Fruit fly (Drosophila melanogaster) whole organism, wandering third instar larva: ENCODE measurements around the gene SCCRO4.

Experiments
- Abd-B ChIP-seq: fragments of >200 bp; optimal IDR thresholded peaks from 2 replicates; lab custom pipeline; 2017; ENCODE audit warnings: missing biosample characterization, missing genetic modification characterization
- CG32264 ChIP-seq: fragments of 200-800 bp; sonication (Bioruptor generic); optimal IDR thresholded peaks from 2 replicates; lab custom pipeline; 2016; ENCODE audit warnings: missing biosample characterization, missing genetic modification characterization
- CG9705 ChIP-seq: fragments of 200-800 bp; sonication (Bioruptor generic); optimal IDR thresholded peaks from 2 replicates; lab custom pipeline; 2018; ENCODE audit warnings: missing biosample characterization, mild to moderate bottlenecking, missing genetic modification characterization
- CrebA ChIP-seq: fragments of 200-800 bp; sonication (Bioruptor generic); optimal IDR thresholded peaks from 2 replicates; lab custom pipeline; 2016; ENCODE audit warnings: missing biosample characterization, mild to moderate bottlenecking, missing genetic modification characterization, borderline replicate concordance
- Dfd ChIP-seq: fragments of >200 bp; optimal IDR thresholded peaks from 2 replicates; lab custom pipeline; 2017; ENCODE audit warnings: missing biosample characterization, missing genetic modification characterization
- Dif ChIP-seq: fragments of 200-275, 200-300 bp; sonication (Bioruptor generic); optimal IDR thresholded peaks from 2 replicates; lab custom pipeline; 2018; ENCODE audit warnings: missing biosample characterization, missing genetic modification characterization; ENCODE audit not compliant: partially characterized antibody
- GATAd ChIP-seq: sonication (Bioruptor generic); optimal IDR thresholded peaks from 2 replicates; lab custom pipeline; 2016; ENCODE audit warnings: missing biosample characterization, missing genetic modification characterization
- HLH106 ChIP-seq: fragments of 200-800 bp; optimal IDR thresholded peaks from 3 replicates; lab custom pipeline; 2019; ENCODE audit warnings: missing biosample characterization, mild to moderate bottlenecking, missing genetic modification characterization, moderate library complexity
- Hnf4 ChIP-seq: fragments of 200-800 bp; sonication (Bioruptor generic); optimal IDR thresholded peaks from 2 replicates; lab custom pipeline; 2016; ENCODE audit warnings: missing biosample characterization, mild to moderate bottlenecking, missing genetic modification characterization
- Hr78 ChIP-seq: fragments of >200 bp; optimal IDR thresholded peaks from 2 replicates; lab custom pipeline; 2017; ENCODE audit warnings: missing biosample characterization, missing genetic modification characterization
- Hr83 ChIP-seq: fragments of 200-300 bp; sonication (Bioruptor generic); optimal IDR thresholded peaks from 2 replicates; lab custom pipeline; 2016; ENCODE audit warnings: missing biosample characterization, mild to moderate bottlenecking, missing genetic modification characterization, moderate library complexity; ENCODE audit not compliant: poor library complexity, severe bottlenecking
- Jra ChIP-seq: sonication (Bioruptor generic); optimal IDR thresholded peaks from 2 replicates; lab custom pipeline; 2016; ENCODE audit warnings: missing biosample characterization, missing genetic modification characterization
- Mio ChIP-seq: sonication (Bioruptor generic); optimal IDR thresholded peaks from 2 replicates; lab custom pipeline; 2016; ENCODE audit warnings: missing biosample characterization, missing genetic modification characterization
- Myc ChIP-seq: fragments of >200 bp; optimal IDR thresholded peaks from 2 replicates; lab custom pipeline; 2017
- N ChIP-seq: fragments of >200 bp; optimal IDR thresholded peaks from 2 replicates; lab custom pipeline; 2018; ENCODE audit warnings: missing biosample characterization, missing external identifiers, missing genetic modification characterization
- OdsH ChIP-seq: fragments of 200-800 bp; sonication (Bioruptor generic); optimal IDR thresholded peaks from 2 replicates; lab custom pipeline; 2016; ENCODE audit warnings: missing biosample characterization, mild to moderate bottlenecking, missing genetic modification characterization
- Rel ChIP-seq, 2 experiments: fragments of 200-800 bp; sonication (Bioruptor generic) in 1 of 2; optimal IDR thresholded peaks; 2 replicates in 1 of 2; 3 replicates in 1 of 2; lab custom pipeline; 2016 to 2019; ENCODE audit warnings: mild to moderate bottlenecking in 2 of 2, missing biosample characterization in 2 of 2, missing genetic modification characterization in 2 of 2, moderate library complexity in 1 of 2
- Sp1 ChIP-seq: fragments of 200-800 bp; sonication (Bioruptor generic); optimal IDR thresholded peaks from 3 replicates; lab custom pipeline; 2019; ENCODE audit warnings: missing biosample characterization, mild to moderate bottlenecking, missing genetic modification characterization, moderate library complexity
- Vsx2 ChIP-seq: fragments of 200-300, 225-300 bp; sonication (Bioruptor generic); optimal IDR thresholded peaks from 2 replicates; lab custom pipeline; 2018; ENCODE audit warnings: missing biosample characterization, missing genetic modification characterization; ENCODE audit not compliant: partially characterized antibody
- br ChIP-seq: fragments of 200-800 bp; sonication (Bioruptor generic); optimal IDR thresholded peaks from 2 replicates; lab custom pipeline; 2016; ENCODE audit warnings: missing biosample characterization, missing genetic modification characterization
- brk ChIP-seq: fragments of 200-800 bp; sonication (Bioruptor generic); optimal IDR thresholded peaks from 2 replicates; lab custom pipeline; 2016; ENCODE audit warnings: missing biosample characterization, mild to moderate bottlenecking, missing genetic modification characterization
- dl ChIP-seq, 2 experiments: fragments of 175-275, 200-275 bp in 1 of 2; fragments of 200-275 bp in 1 of 2; sonication (Bioruptor generic); optimal IDR thresholded peaks; lab custom pipeline; 2018; ENCODE audit warnings: mild to moderate bottlenecking in 2 of 2, missing biosample characterization in 2 of 2, missing genetic modification characterization in 2 of 2, moderate library complexity in 2 of 2; ENCODE audit not compliant: partially characterized antibody in 2 of 2, insufficient read depth in 1 of 2
- dmrt93B ChIP-seq: fragments of 200-800 bp; sonication (Bioruptor generic); optimal IDR thresholded peaks from 2 replicates; lab custom pipeline; 2018; ENCODE audit warnings: missing biosample characterization, mild to moderate bottlenecking, missing genetic modification characterization
- dsf ChIP-seq: sonication (Bioruptor generic); optimal IDR thresholded peaks from 2 replicates; lab custom pipeline; 2016; ENCODE audit warnings: missing biosample characterization, missing genetic modification characterization, borderline replicate concordance
- ey ChIP-seq: fragments of 200-800 bp; sonication (Bioruptor generic); optimal IDR thresholded peaks from 2 replicates; lab custom pipeline; 2016; ENCODE audit warnings: missing biosample characterization, missing genetic modification characterization
- foxo ChIP-seq, 2 experiments: fragments of 200-800 bp; sonication (Bioruptor generic); optimal IDR thresholded peaks; 2 replicates in 1 of 2; 3 replicates in 1 of 2; lab custom pipeline; 2016 to 2017; ENCODE audit warnings: missing biosample characterization in 2 of 2, missing genetic modification characterization in 2 of 2
- fru ChIP-seq: fragments of 200-800 bp; sonication (Bioruptor generic); optimal IDR thresholded peaks from 3 replicates; lab custom pipeline; 2016; ENCODE audit warnings: missing biosample characterization, mild to moderate bottlenecking, missing genetic modification characterization
- h ChIP-seq: fragments of 200-800 bp; sonication (Bioruptor generic); optimal IDR thresholded peaks from 3 replicates; lab custom pipeline; 2016; ENCODE audit warnings: missing biosample characterization, mild to moderate bottlenecking, missing genetic modification characterization
- jim ChIP-seq: fragments of 175-275, 200-325 bp; sonication (Bioruptor generic); optimal IDR thresholded peaks from 2 replicates; lab custom pipeline; 2016; ENCODE audit warnings: missing biosample characterization, mild to moderate bottlenecking, missing genetic modification characterization
- lola ChIP-seq: fragments of >200 bp; optimal IDR thresholded peaks from 2 replicates; lab custom pipeline; 2017; ENCODE audit warnings: missing biosample characterization, missing genetic modification characterization
- pan ChIP-seq: fragments of >200 bp; optimal IDR thresholded peaks from 2 replicates; lab custom pipeline; 2017
- psq ChIP-seq: fragments of 200-800 bp; sonication (Bioruptor generic); optimal IDR thresholded peaks from 3 replicates; lab custom pipeline; 2017; ENCODE audit warnings: missing biosample characterization, mild to moderate bottlenecking, missing genetic modification characterization, moderate library complexity
- rgr ChIP-seq: fragments of 200-800 bp; sonication (Bioruptor generic); optimal IDR thresholded peaks from 3 replicates; lab custom pipeline; 2016; ENCODE audit warnings: missing biosample characterization, mild to moderate bottlenecking, missing genetic modification characterization
- sage ChIP-seq: fragments of 200-800 bp; sonication (Bioruptor generic); optimal IDR thresholded peaks from 2 replicates; lab custom pipeline; 2016; ENCODE audit warnings: missing biosample characterization, mild to moderate bottlenecking, missing genetic modification characterization
- sv ChIP-seq: fragments of 200-800 bp; sonication (Bioruptor generic); optimal IDR thresholded peaks from 3 replicates; lab custom pipeline; 2016; ENCODE audit warnings: missing biosample characterization, missing genetic modification characterization
- tai ChIP-seq: sonication (Bioruptor generic); optimal IDR thresholded peaks from 2 replicates; lab custom pipeline; 2016; ENCODE audit warnings: missing biosample characterization, missing genetic modification characterization
- usp ChIP-seq: fragments of >200 bp; optimal IDR thresholded peaks from 2 replicates; lab custom pipeline; 2017; ENCODE audit warnings: missing biosample characterization, missing genetic modification characterization
- woc ChIP-seq: sonication (Bioruptor generic); optimal IDR thresholded peaks from 2 replicates; lab custom pipeline; 2016; ENCODE audit warnings: missing biosample characterization, mild to moderate bottlenecking, missing genetic modification characterization

The SCCRO4 gene

DNA sequence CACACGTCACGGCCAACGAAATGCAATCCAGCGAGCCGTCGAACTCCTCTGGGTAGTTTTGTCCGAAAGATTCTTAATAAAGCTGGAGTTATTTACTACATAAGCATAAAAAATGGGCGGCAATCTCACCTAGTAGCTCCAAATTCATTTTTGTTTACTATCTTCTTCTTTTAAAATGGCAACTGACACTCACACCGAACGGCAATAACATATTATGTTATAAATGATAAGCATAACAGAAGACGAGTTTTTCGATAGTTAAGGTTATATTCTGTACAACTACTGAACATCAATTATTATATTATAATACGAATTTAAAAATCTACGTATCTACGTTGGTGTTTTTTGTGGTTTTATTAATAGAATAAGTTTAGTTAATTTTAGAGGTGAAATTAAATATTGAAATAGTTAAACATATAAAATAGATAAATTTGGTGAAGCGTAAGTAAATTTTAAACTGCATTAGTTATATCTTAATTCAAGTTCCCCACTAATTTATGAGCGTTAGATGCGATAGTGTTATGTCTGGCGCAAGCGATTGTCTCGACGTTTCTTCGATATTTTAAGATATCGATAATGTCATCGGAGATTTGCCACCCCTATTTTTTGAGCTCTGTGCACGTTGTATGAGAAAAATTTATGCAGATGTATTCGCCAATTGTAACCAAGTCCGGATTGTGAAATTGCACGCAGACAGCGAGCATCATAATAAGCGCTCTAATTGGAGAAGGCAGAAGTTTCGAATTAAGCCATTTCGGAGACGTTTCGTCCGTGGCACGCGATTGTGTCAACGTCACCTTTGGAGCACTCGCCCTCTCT, 48.8 kb downstream of the SCCRO4 start, which contains the start of the genes Rbbp5 and eRF1 (continued):
- TF ChIP-seq CG9705 = peak; percentile 39
- no peak for TF ChIP-seq GATAd (GFP tag; lab: Kevin White, UChicago)
- TF ChIP-seq Hnf4 (GFP tag; lab: Kevin White, UChicago) = peak; percentile 82
- peak; percentile 80 for TF ChIP-seq woc (GFP tag; lab: Kevin White, UChicago)
- TF ChIP-seq CrebA (GFP tag; lab: Kevin White, UChicago) = no peak
- peak; percentile 71 for TF ChIP-seq h
- no peak for TF ChIP-seq CG32264
- peak; percentile 42 for TF ChIP-seq jim (GFP tag; lab: Kevin White, UChicago)
- TF ChIP-seq foxo (GFP tag; optimal IDR thresholded peaks at IDR 0.05; lab: Kevin White, UChicago) = peak in 1 of 2 experiments; percentile 86
- TF ChIP-seq N (GFP tag; lab: Kevin White, UChicago) = no peak
- TF ChIP-seq usp (GFP tag; lab: Kevin White, UChicago) = no peak
- TF ChIP-seq pan (lab: Kevin White, UChicago) = no peak
- no peak for TF ChIP-seq dl (GFP tag; optimal IDR thresholded peaks at IDR 0.05; lab: Kevin White, UChicago; ENCODE audit: insufficient read depth in 1 of 2, partially characterized antibody in 2 of 2)
- peak; percentile 60 for TF ChIP-seq ey (GFP tag; lab: Kevin White, UChicago)
- TF ChIP-seq sage (GFP tag; lab: Kevin White, UChicago) = peak; percentile 54
- peak; percentile 45 for TF ChIP-seq br (GFP tag; lab: Kevin White, UChicago)
- TF ChIP-seq Sp1 (GFP tag; lab: Kevin White, UChicago) = peak; percentile 75

DNA sequence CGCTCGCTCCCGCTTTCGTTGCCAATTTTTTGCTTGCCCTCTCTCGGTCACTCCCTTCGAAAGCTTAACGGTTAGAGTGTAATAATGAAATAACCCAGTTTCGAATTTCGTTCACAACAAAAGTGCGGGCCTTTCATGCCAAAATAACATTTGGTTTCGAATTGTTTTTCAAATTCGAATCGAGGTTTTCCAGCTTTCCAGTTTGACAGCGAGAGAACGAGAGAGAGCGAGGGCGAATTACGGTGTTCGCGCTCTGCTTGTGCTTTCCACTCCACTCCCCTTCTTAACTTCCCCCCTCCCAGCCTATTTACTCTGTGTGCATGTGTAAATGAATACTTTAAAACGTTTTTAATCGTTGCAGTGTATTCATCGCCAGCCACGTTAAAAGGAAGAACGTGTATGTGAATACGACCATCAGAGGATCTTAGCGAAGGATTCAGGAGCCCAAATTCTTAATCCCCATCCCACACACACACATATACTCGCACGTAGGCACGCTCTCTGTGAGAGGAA, 49.4 kb downstream of the SCCRO4 start:
- TF ChIP-seq Hnf4 (GFP tag; lab: Kevin White, UChicago) = no peak
- peak; percentile 31 for TF ChIP-seq OdsH (GFP tag; lab: Kevin White, UChicago)
- TF ChIP-seq Rel (GFP tag; optimal IDR thresholded peaks at IDR 0.05; lab: Kevin White, UChicago) = no peak
- peak; percentile 56 for TF ChIP-seq Rel (tag; optimal IDR thresholded peaks at IDR 0.05; lab: Kevin White, UChicago)

DNA sequence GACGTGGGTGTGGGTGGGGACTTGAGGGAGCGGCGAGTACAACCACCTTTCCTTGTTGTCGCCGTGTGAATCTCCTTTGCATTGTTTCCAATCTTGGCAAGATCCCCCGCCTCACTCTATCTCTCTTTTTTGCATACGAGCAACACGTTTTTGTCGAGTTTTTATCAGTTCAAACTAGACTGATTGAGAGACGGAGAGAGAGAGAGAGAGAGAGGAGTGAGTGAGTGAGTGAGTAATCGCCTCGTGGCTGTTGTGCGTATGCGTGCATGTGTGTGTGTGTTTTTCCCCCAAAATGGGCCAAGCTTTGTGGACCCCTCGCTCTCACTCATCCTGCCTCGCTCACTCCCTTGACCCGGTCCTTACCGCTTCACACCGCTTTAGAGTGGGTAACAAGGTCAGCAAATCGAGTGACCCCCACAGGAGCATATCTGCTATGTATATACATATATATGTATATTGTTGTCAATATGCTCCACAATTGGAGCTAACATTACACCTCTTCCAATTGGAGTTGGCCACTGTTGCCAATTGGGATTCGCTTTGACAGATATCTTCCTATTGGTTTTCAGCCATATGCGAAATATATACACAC, 50.2 kb downstream of the SCCRO4 start:
- TF ChIP-seq Vsx2 (GFP tag; lab: Kevin White, UChicago) (peak; percentile 65), rgr (no peak), Sp1 (GFP tag; lab: Kevin White, UChicago) (no peak), lola (GFP tag; lab: Kevin White, UChicago) (no peak), jim (GFP tag; lab: Kevin White, UChicago) (no peak), Hnf4 (GFP tag; lab: Kevin White, UChicago) (no peak), tai (no peak), CrebA (GFP tag; lab: Kevin White, UChicago) (no peak), Hr78 (GFP tag; lab: Kevin White, UChicago) (no peak), Dfd (no peak), GATAd (GFP tag; lab: Kevin White, UChicago) (no peak), sv (GFP tag; lab: Kevin White, UChicago) (no peak), brk (no peak), CG9705 (no peak), Abd-B (GFP tag; lab: Kevin White, UChicago) (no peak), N (GFP tag; lab: Kevin White, UChicago) (no peak), h (peak; percentile 3), usp (GFP tag; lab: Kevin White, UChicago) (no peak), Mio (no peak), OdsH (GFP tag; lab: Kevin White, UChicago) (no peak), ey (GFP tag; lab: Kevin White, UChicago) (no peak), Jra (GFP tag; lab: Kevin White, UChicago) (peak; percentile 48), fru (GFP tag; lab: Kevin White, UChicago) (no peak), pan (lab: Kevin White, UChicago) (no peak), HLH106 (tag; lab: Kevin White, UChicago) (no peak), Rel (GFP tag; optimal IDR thresholded peaks at IDR 0.05; lab: Kevin White, UChicago) (no peak), Rel (tag; optimal IDR thresholded peaks at IDR 0.05; lab: Kevin White, UChicago) (peak; percentile 100), sage (GFP tag; lab: Kevin White, UChicago) (peak; percentile 6), dmrt93B (GFP tag; lab: Kevin White, UChicago) (no peak), Myc (lab: Kevin White, UChicago) (no peak), dsf (no peak), CG32264 (no peak), br (GFP tag; lab: Kevin White, UChicago) (no peak), Dif (GFP tag; lab: Kevin White, UChicago) (peak; percentile 88), woc (GFP tag; lab: Kevin White, UChicago) (no peak), Hr83 (GFP tag; lab: Kevin White, UChicago) (no peak), psq (no peak), foxo (GFP tag; optimal IDR thresholded peaks at IDR 0.05; lab: Kevin White, UChicago) (no peak), dl (GFP tag; optimal IDR thresholded peaks at IDR 0.05; lab: Kevin White, UChicago; ENCODE audit: insufficient read depth in 1 of 2, partially characterized antibody in 2 of 2) (peak; percentile 55 to 88)
